Fruit fly (Drosophila melanogaster): Measurements from ENCODE around the gene eIF2alpha.

DNA sequence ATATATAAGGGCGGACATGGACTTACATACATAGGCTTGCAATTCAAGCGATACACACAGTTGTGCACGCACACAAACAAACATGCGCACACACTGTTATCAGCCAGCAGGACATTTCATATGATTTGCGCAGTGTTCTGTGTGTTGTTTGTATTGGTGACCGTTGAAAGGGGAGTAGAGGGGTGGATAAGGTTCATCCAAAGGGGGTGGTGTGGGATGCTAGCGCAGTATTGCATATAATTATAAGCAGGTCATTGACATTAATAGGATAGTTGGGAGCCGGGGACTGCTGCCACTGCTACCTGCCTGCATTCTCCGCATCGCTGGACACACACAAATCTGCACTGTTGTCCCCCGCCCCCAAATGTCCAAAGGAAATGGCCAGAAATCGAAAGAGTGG lies 18.3 kb downstream of the eIF2alpha start:
- TF ChIP-seq Myc (optimal IDR thresholded peaks at IDR 0.05) (no peak), Sin3A (optimal IDR thresholded peaks at IDR 0.05) (no peak), psq (optimal IDR thresholded peaks at IDR 0.05) (no peak), ttk (optimal IDR thresholded peaks at IDR 0.05) (no peak)

All from Kc167 (cell line).